Fruit fly (Drosophila melanogaster) whole organism, embryonic: ENCODE results near the gene par-6.
A peak's percentile ranks its signal among the peaks of the same experiment; 100 is the strongest.

Experiments used
- BtbVII ChIP-seq: fragments of 200-800 bp; sonication (Bioruptor generic); optimal IDR thresholded peaks from 3 replicates; lab custom pipeline; 2017; ENCODE audit warnings: missing biosample characterization, mild to moderate bottlenecking, missing genetic modification characterization
- CG10274 ChIP-seq: fragments of 200-800 bp; sonication (Bioruptor generic); optimal IDR thresholded peaks from 3 replicates; lab custom pipeline; 2017; ENCODE audit warnings: missing biosample characterization, mild to moderate bottlenecking, missing genetic modification characterization
- CG10462 ChIP-seq: fragments of 200-800 bp; sonication (Bioruptor generic); optimal IDR thresholded peaks from 2 replicates; lab custom pipeline; 2016; ENCODE audit warnings: missing biosample characterization, missing genetic modification characterization
- CG10959 ChIP-seq: fragments of 200-800 bp; sonication (Bioruptor generic); IDR thresholded peaks from 2 replicates; pipeline ENCODE4 v1.3.6; 2022; ENCODE audit warnings: missing biosample characterization, missing genetic modification characterization
- CG11560 ChIP-seq: fragments of 200-800 bp; sonication (Bioruptor generic); IDR thresholded peaks from 3 replicates; pipeline ENCODE4 v1.3.6; 2022; ENCODE audit warnings: missing biosample characterization, missing genetic modification characterization
- CG11696 ChIP-seq: fragments of 200-800 bp; sonication (Bioruptor generic); IDR thresholded peaks from 2 replicates; pipeline ENCODE4 v1.3.6; 2022; ENCODE audit warnings: missing biosample characterization, missing genetic modification characterization
- CG12299 ChIP-seq: fragments of 200-800 bp; sonication (Bioruptor generic); optimal IDR thresholded peaks from 2 replicates; lab custom pipeline; 2018; ENCODE audit warnings: missing biosample characterization, mild to moderate bottlenecking, missing genetic modification characterization
- CG12659 ChIP-seq: fragments of 200-800 bp; sonication (Bioruptor generic); optimal IDR thresholded peaks from 3 replicates; lab custom pipeline; 2017; ENCODE audit warnings: mild to moderate bottlenecking, missing biosample characterization, missing genetic modification reagents, missing genetic modification characterization
- CG12744 ChIP-seq: fragments of 200-800 bp; sonication (Bioruptor generic); optimal IDR thresholded peaks from 2 replicates; lab custom pipeline; 2016; ENCODE audit warnings: missing biosample characterization, missing genetic modification characterization
- CG14965 ChIP-seq: fragments of 200-800 bp; sonication (Bioruptor generic); optimal IDR thresholded peaks from 2 replicates; lab custom pipeline; 2016; ENCODE audit warnings: missing biosample characterization, missing genetic modification characterization, borderline replicate concordance
- CG1529 ChIP-seq: fragments of 200-800 bp; sonication (Bioruptor generic); optimal IDR thresholded peaks from 3 replicates; lab custom pipeline; 2018; ENCODE audit warnings: missing biosample characterization, missing genetic modification characterization
- CG18011 ChIP-seq: fragments of 200-800 bp; sonication (Bioruptor generic); optimal IDR thresholded peaks from 2 replicates; lab custom pipeline; 2017; ENCODE audit warnings: missing biosample characterization, missing genetic modification characterization, mild to moderate bottlenecking, moderate library complexity, missing genotype
- CG3281 ChIP-seq: fragments of 200-800 bp; sonication (Bioruptor generic); optimal IDR thresholded peaks from 3 replicates; lab custom pipeline; 2017; ENCODE audit warnings: missing biosample characterization, mild to moderate bottlenecking, missing genetic modification characterization
- CG3726 ChIP-seq: fragments of 200-800 bp; sonication (Bioruptor generic); IDR thresholded peaks from 3 replicates; pipeline ENCODE4, ENCODE4 v1.3.6; 2022; ENCODE audit warnings: missing biosample characterization, missing genetic modification characterization
- CG4854 ChIP-seq: fragments of 200-800 bp; sonication (Bioruptor generic); optimal IDR thresholded peaks from 2 replicates; lab custom pipeline; 2016; ENCODE audit warnings: missing biosample characterization, missing genetic modification characterization, inconsistent platforms
- CG8388 ChIP-seq: fragments of 200-800 bp; sonication (Bioruptor generic); optimal IDR thresholded peaks from 2 replicates; lab custom pipeline; 2019; ENCODE audit warnings: missing biosample characterization, mild to moderate bottlenecking, missing genetic modification characterization, moderate library complexity
- CG8765 ChIP-seq: fragments of 200-800 bp; sonication (Bioruptor generic); IDR thresholded peaks from 2 replicates; pipeline ENCODE4 v1.3.6; 2022; ENCODE audit warnings: missing biosample characterization, missing genetic modification characterization
- CG9437 ChIP-seq: fragments of 200-800 bp; sonication (Bioruptor generic); optimal IDR thresholded peaks from 2 replicates; lab custom pipeline; 2018; ENCODE audit warnings: missing biosample characterization, mild to moderate bottlenecking, missing genetic modification characterization
- CG9817 ChIP-seq: fragments of 200-800 bp; sonication (Bioruptor generic); optimal IDR thresholded peaks from 2 replicates; lab custom pipeline; 2018; ENCODE audit warnings: missing biosample characterization, mild to moderate bottlenecking, missing genetic modification characterization, moderate library complexity
- CG9932 ChIP-seq: fragments of 200-800 bp; sonication (Bioruptor generic); IDR thresholded peaks from 2 replicates; pipeline ENCODE4 v1.3.6; 2022; ENCODE audit warnings: missing biosample characterization, missing genetic modification characterization
- D19A ChIP-seq: fragments of 200-800 bp; optimal IDR thresholded peaks from 3 replicates; lab custom pipeline; 2019; ENCODE audit warnings: missing biosample characterization, mild to moderate bottlenecking, missing genetic modification characterization, moderate library complexity
- D19B ChIP-seq: fragments of 200-800 bp; sonication (Bioruptor generic); optimal IDR thresholded peaks from 2 replicates; lab custom pipeline; 2017; ENCODE audit warnings: missing biosample characterization, mild to moderate bottlenecking, missing genetic modification characterization
- HHEX ChIP-seq: fragments of 200-800 bp; sonication (Bioruptor generic); optimal IDR thresholded peaks from 3 replicates; lab custom pipeline; 2017; ENCODE audit warnings: missing biosample characterization, mild to moderate bottlenecking, missing genetic modification characterization, missing genetic modification reagents
- HLH3B ChIP-seq: fragments of 200-800 bp; sonication (Bioruptor generic); IDR thresholded peaks from 2 replicates; pipeline ENCODE4 v1.3.6; 2022; ENCODE audit warnings: missing biosample characterization, missing genetic modification characterization
- HLHmδ ChIP-seq: fragments of 200-800 bp; sonication (Bioruptor generic); optimal IDR thresholded peaks from 2 replicates; lab custom pipeline; 2018; ENCODE audit warnings: missing biosample characterization, mild to moderate bottlenecking, missing genetic modification characterization, moderate library complexity
- Hr39 ChIP-seq: fragments of >200 bp; optimal IDR thresholded peaks from 2 replicates; lab custom pipeline; 2017
- Lhr ChIP-seq: fragments of 200-800 bp; sonication (Bioruptor generic); optimal IDR thresholded peaks from 3 replicates; lab custom pipeline; 2017; ENCODE audit warnings: mild to moderate bottlenecking, missing biosample characterization, missing genetic modification reagents, missing genetic modification characterization
- Lpt ChIP-seq: fragments of >200 bp; optimal IDR thresholded peaks from 2 replicates; lab custom pipeline; 2018; ENCODE audit warnings: missing biosample characterization, missing genetic modification characterization
- Sox100B ChIP-seq: fragments of 200-800 bp; sonication (Bioruptor generic); optimal IDR thresholded peaks from 3 replicates; lab custom pipeline; 2018; ENCODE audit warnings: missing biosample characterization, mild to moderate bottlenecking, missing genetic modification characterization
- Taf1 ChIP-seq: fragments of 200-800 bp; sonication (Bioruptor generic); IDR thresholded peaks from 2 replicates; pipeline ENCODE4 v1.3.6; 2022; ENCODE audit warnings: missing biosample characterization, missing genetic modification characterization
- ac ChIP-seq: fragments of 200-800 bp; sonication (Bioruptor generic); optimal IDR thresholded peaks from 3 replicates; lab custom pipeline; 2017; ENCODE audit warnings: missing biosample characterization, mild to moderate bottlenecking, missing genetic modification characterization
- btn ChIP-seq: fragments of 200-800 bp; sonication (Bioruptor generic); optimal IDR thresholded peaks from 2 replicates; lab custom pipeline; 2016; ENCODE audit warnings: missing biosample characterization, missing genetic modification characterization
- chn ChIP-seq: fragments of 200-800 bp; sonication (Bioruptor generic); optimal IDR thresholded peaks from 2 replicates; lab custom pipeline; 2016; ENCODE audit warnings: missing biosample characterization, missing genetic modification characterization
- dan ChIP-seq: fragments of 200-800 bp; sonication (Bioruptor generic); IDR thresholded peaks from 2 replicates; pipeline ENCODE4 v1.3.6; 2022; ENCODE audit warnings: missing biosample characterization, missing genetic modification characterization
- dati ChIP-seq: fragments of 200-800 bp; sonication (Bioruptor generic); IDR thresholded peaks from 2 replicates; pipeline ENCODE4 v1.3.6; 2022; ENCODE audit warnings: missing biosample characterization, missing genetic modification characterization
- dmrt99B ChIP-seq: fragments of 200-800 bp; sonication (Bioruptor generic); optimal IDR thresholded peaks from 2 replicates; lab custom pipeline; 2018; ENCODE audit warnings: missing biosample characterization, mild to moderate bottlenecking, missing genetic modification characterization, moderate library complexity
- hb ChIP-seq: fragments of 200-800 bp; sonication (Bioruptor generic); IDR thresholded peaks from 3 replicates; pipeline ENCODE4 v1.3.6; 2022; ENCODE audit warnings: missing biosample characterization, missing genetic modification characterization; ENCODE audit not compliant: partially characterized antibody
- hbn ChIP-seq: fragments of 200-800 bp; sonication (Bioruptor generic); IDR thresholded peaks from 2 replicates; pipeline ENCODE4 v1.3.6; 2022; ENCODE audit warnings: missing biosample characterization, missing genetic modification characterization; ENCODE audit not compliant: partially characterized antibody
- her ChIP-seq: fragments of 200-800 bp; sonication (Bioruptor generic); optimal IDR thresholded peaks from 2 replicates; lab custom pipeline; 2016; ENCODE audit warnings: missing biosample characterization, missing genetic modification characterization
- inv ChIP-seq: fragments of 200-800 bp; sonication (Bioruptor generic); IDR thresholded peaks from 2 replicates; pipeline ENCODE4 v1.3.6; 2022; ENCODE audit warnings: missing biosample characterization, missing genetic modification characterization; ENCODE audit not compliant: partially characterized antibody
- maf-S ChIP-seq: fragments of 200-800 bp; sonication (Bioruptor generic); optimal IDR thresholded peaks from 2 replicates; lab custom pipeline; 2016; ENCODE audit warnings: missing biosample characterization, missing genetic modification characterization
- pb ChIP-seq: fragments of 200-800 bp; sonication (Bioruptor generic); optimal IDR thresholded peaks from 3 replicates; lab custom pipeline; 2016; ENCODE audit warnings: missing biosample characterization, missing genetic modification characterization
- pho ChIP-seq: fragments of 200-800 bp; sonication (Bioruptor generic); optimal IDR thresholded peaks from 2 replicates; lab custom pipeline; 2016; ENCODE audit warnings: missing biosample characterization, missing genetic modification characterization
- phol ChIP-seq: fragments of 200-800 bp; sonication (Bioruptor generic); optimal IDR thresholded peaks from 3 replicates; lab custom pipeline; 2018; ENCODE audit warnings: missing biosample characterization, mild to moderate bottlenecking, missing genetic modification characterization, moderate library complexity
- repo ChIP-seq: fragments of 200-800 bp; sonication (Bioruptor generic); optimal IDR thresholded peaks from 2 replicates; lab custom pipeline; 2016; ENCODE audit warnings: missing biosample characterization, missing genetic modification characterization
- sens ChIP-seq: fragments of 200-800 bp; sonication (Bioruptor generic); peaks from one replicate; lab custom pipeline; 2016; ENCODE audit warnings: missing biosample characterization, missing genetic modification characterization
- slbo ChIP-seq: fragments of 200-800 bp; sonication (Bioruptor generic); IDR thresholded peaks from 2 replicates; pipeline ENCODE4 v1.3.6; 2022; ENCODE audit warnings: missing biosample characterization, missing genetic modification characterization
- stc ChIP-seq: fragments of 200-800 bp; sonication (Bioruptor generic); IDR thresholded peaks from 2 replicates; pipeline ENCODE4 v1.3.6; 2022; ENCODE audit warnings: missing biosample characterization, missing genetic modification characterization
- tna ChIP-seq: fragments of 200-800 bp; sonication (Bioruptor generic); IDR thresholded peaks from 2 replicates; pipeline ENCODE4 v1.3.6; 2022; ENCODE audit warnings: missing biosample characterization, missing genetic modification characterization; ENCODE audit not compliant: partially characterized antibody
- twi ChIP-seq: fragments of 200-800 bp; optimal IDR thresholded peaks from 2 replicates; lab custom pipeline; 2019; ENCODE audit warnings: missing biosample characterization, mild to moderate bottlenecking, missing genetic modification characterization, moderate library complexity

Gene par-6

dm6 chrX:17742592-17743364, 39.6 kb downstream of the par-6 start (continued):
- peak; percentile 38 for TF ChIP-seq CG9437 (GFP tag; lab: Kevin White, UChicago)
- TF ChIP-seq dmrt99B (tag; lab: Kevin White, UChicago) = peak; percentile 67
- peak; percentile 5 for TF ChIP-seq chn (GFP tag; lab: Kevin White, UChicago)
- TF ChIP-seq tna (GFP tag; lab: Robert Waterston, UW) = no peak
- no peak for TF ChIP-seq CG10959 (GFP tag; lab: Robert Waterston, UW)
- 0 out of 2 replicates have a peak, but pooled peaks have one; percentile 31 for TF ChIP-seq HLH3B (GFP tag; lab: Robert Waterston, UW)
- no peak for TF ChIP-seq CG10462
- peak; percentile 72 for TF ChIP-seq phol
- TF ChIP-seq hb (GFP tag; lab: Robert Waterston, UW) = no peak
- peak; percentile 38; the same call in 1 of the 2 replicates for TF ChIP-seq CG9932 (GFP tag; lab: Robert Waterston, UW)
- TF ChIP-seq HHEX = peak; percentile 19
- no peak for TF ChIP-seq CG4854 (GFP tag; lab: Kevin White, UChicago)
- TF ChIP-seq dan (GFP tag; lab: Robert Waterston, UW) = no peak
- TF ChIP-seq Hr39 (lab: Kevin White, UChicago) = no peak
- TF ChIP-seq pb (GFP tag; lab: Kevin White, UChicago) = no peak
- TF ChIP-seq CG12299 (tag; lab: Kevin White, UChicago) = no peak
- TF ChIP-seq Sox100B (GFP tag; lab: Kevin White, UChicago) = peak; percentile 49
- no peak for TF ChIP-seq dati (GFP tag; lab: Robert Waterston, UW)
- no peak for TF ChIP-seq CG11696 (GFP tag; lab: Robert Waterston, UW)
- TF ChIP-seq CG18011 (GFP tag; lab: Kevin White, UChicago) = no peak
- TF ChIP-seq sens (GFP tag; lab: Kevin White, UChicago) = peak; percentile 65
- TF ChIP-seq CG1529 (GFP tag; lab: Kevin White, UChicago) = no peak
- peak; percentile 23 for TF ChIP-seq D19A (tag; lab: Kevin White, UChicago)
- TF ChIP-seq btn (GFP tag; lab: Kevin White, UChicago) = peak; percentile 7
- no peak for TF ChIP-seq Taf1 (GFP tag; lab: Robert Waterston, UW)
- no peak for TF ChIP-seq Lhr (GFP tag; lab: Kevin White, UChicago)
- no peak for TF ChIP-seq Lpt (GFP tag; lab: Kevin White, UChicago)
- TF ChIP-seq HLHmδ = no peak
- TF ChIP-seq pho (GFP tag; lab: Kevin White, UChicago) = no peak
- no peak for TF ChIP-seq CG10274
- peak; percentile 72 for TF ChIP-seq twi
- TF ChIP-seq repo (GFP tag; lab: Kevin White, UChicago) = peak; percentile 19
- no peak for TF ChIP-seq CG11560 (tag; lab: Robert Waterston, UW)
- TF ChIP-seq CG12659 (GFP tag; lab: Kevin White, UChicago) = peak; percentile 38
- no peak for TF ChIP-seq ac (GFP tag; lab: Kevin White, UChicago)
- TF ChIP-seq CG8765 (GFP tag; lab: Robert Waterston, UW) = no peak
- peak; percentile 21 for TF ChIP-seq BtbVII (GFP tag; lab: Kevin White, UChicago)
- no peak for TF ChIP-seq CG14965
- no peak for TF ChIP-seq her (GFP tag; lab: Kevin White, UChicago)
- no peak for TF ChIP-seq hbn (GFP tag; lab: Robert Waterston, UW)
- TF ChIP-seq CG3281 = peak; percentile 63
- no peak for TF ChIP-seq inv
- TF ChIP-seq slbo (GFP tag; lab: Robert Waterston, UW) = peak; percentile 29; the same call in 1 of the 2 replicates
- peak; percentile 14 for TF ChIP-seq CG8388 (GFP tag; lab: Kevin White, UChicago)
- peak; percentile 33 for TF ChIP-seq CG12744 (GFP tag; lab: Kevin White, UChicago)
- no peak for TF ChIP-seq CG3726
- TF ChIP-seq stc (GFP tag; lab: Robert Waterston, UW) = no peak
- no peak for TF ChIP-seq D19B
- no peak for TF ChIP-seq maf-S
- no peak for TF ChIP-seq CG9817 (tag; lab: Kevin White, UChicago)
